Fruit fly (Drosophila melanogaster): ENCODE results near the gene Aldh7A1.

DNA sequence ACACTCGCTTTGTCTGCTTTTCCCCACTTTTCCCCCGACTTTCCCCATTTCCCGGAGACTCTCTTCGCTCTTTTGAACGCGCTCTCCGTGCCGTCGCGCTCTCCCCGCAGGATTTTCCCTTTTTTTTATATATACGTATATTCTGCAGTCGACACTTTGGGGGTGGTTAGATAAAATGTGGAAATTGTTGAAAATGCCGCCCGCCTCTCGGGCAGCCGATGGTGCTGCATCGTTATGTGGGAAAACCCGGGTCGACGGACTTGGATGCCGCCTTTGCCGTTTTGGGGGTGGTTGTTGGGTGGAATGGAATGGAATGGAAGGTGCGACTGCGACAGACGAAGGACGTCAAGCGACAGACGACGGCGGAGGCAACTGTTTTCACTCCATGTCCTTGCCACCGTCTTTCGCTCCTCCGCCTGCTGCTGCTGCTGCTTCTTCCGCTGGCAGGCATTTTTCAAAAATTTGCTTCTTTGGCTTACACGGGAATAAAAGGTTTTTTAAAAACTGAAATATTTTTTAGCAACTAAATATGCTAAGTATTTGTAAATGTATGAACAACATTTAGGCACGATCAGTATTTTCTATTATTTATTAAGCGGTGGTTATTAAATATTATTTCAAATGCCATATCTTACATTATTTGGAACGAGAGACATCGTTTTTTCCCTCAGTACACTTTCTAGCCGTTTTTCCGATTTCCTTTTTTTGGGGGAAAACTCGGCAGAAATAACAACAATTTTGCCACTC is 37.7 kb downstream of the Aldh7A1 start:
- TF ChIP-seq CG34367 (tag; optimal IDR thresholded peaks at IDR 0.05) (no peak), fd96Ca (GFP tag; IDR thresholded peaks at IDR 0.05) (no peak), Pif1B (GFP tag; optimal IDR thresholded peaks at IDR 0.05) (no peak), CG12605 (GFP tag; IDR thresholded peaks at IDR 0.05) (no peak), CG13204 (GFP tag; optimal IDR thresholded peaks at IDR 0.05) (peak; percentile 53), CG15710 (tag; optimal IDR thresholded peaks at IDR 0.05) (no peak)
